Fruit fly (Drosophila melanogaster): ENCODE results near the gene mtSSB.

Gene mtSSB

DNA sequence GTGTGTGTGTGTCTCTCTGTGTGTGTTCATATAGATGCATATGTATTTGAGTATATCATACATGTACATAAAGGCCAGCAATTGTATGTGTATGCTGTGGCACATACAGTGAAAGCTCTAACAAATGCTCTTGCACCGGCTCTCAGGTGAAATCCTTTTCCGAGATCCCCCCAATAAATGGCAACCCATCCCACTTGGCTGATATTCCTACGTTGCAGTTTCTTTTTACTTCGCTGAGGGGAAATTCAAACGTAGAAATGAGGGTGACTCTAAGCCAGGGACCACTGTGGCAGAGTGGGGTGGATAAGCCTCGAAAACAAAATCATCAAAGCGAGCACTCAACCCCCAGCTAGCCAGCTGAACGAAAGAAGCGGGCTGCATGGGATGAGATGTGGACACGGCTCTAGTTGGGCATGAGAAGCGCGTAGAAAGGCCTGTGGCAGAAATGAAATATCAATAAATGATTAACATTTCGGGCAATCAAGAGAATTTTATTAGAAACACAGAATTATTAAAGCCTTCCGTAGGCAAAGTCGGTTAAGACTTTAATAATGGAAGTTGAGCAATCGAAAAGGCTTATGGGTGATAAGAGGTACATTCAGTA, 17.4 kb upstream of the mtSSB start (continued):
- TF ChIP-seq Fer1 (GFP tag; optimal IDR thresholded peaks at IDR 0.05) (peak; percentile 99), ssp (GFP tag; IDR thresholded peaks at IDR 0.05) (peak; percentile 96), CG6765 (GFP tag; optimal IDR thresholded peaks at IDR 0.05) (peak; percentile 93), vvl (GFP tag; IDR thresholded peaks at IDR 0.05) (peak; percentile 100), CG7987 (GFP tag; optimal IDR thresholded peaks at IDR 0.05) (peak; percentile 99), Gug (GFP tag; IDR thresholded peaks at IDR 0.05) (peak; percentile 100), ftz-f1 (GFP tag; optimal IDR thresholded peaks at IDR 0.05) (peak; percentile 97), pros (GFP tag; optimal IDR thresholded peaks at IDR 0.05) (peak; percentile 87), CG8765 (GFP tag; IDR thresholded peaks at IDR 0.05) (peak; percentile 98), vfl (GFP tag; optimal IDR thresholded peaks at IDR 0.05) (peak; percentile 99), CG13287 (GFP tag; IDR thresholded peaks at IDR 0.05; ENCODE audit: partially characterized antibody) (no peak), CG1647 (GFP tag; optimal IDR thresholded peaks at IDR 0.05) (peak; percentile 100), cad (GFP tag; optimal IDR thresholded peaks at IDR 0.05) (no peak), Adf1 (GFP tag; IDR thresholded peaks at IDR 0.05) (peak; percentile 93), CG2678 (tag; optimal IDR thresholded peaks at IDR 0.05) (peak; percentile 99), wdn (GFP tag; IDR thresholded peaks at IDR 0.05) (peak; percentile 99), CG12391 (tag; optimal IDR thresholded peaks at IDR 0.05) (peak; percentile 98), CG12659 (GFP tag; optimal IDR thresholded peaks at IDR 0.05) (peak; percentile 99), CG7357 (GFP tag; IDR thresholded peaks at IDR 0.05) (peak; percentile 98), CG15601 (tag; optimal IDR thresholded peaks at IDR 0.05) (peak; percentile 98), CG4820 (GFP tag; optimal IDR thresholded peaks at IDR 0.05) (peak; percentile 99), Usf (GFP tag; optimal IDR thresholded peaks at IDR 0.05) (peak; percentile 93), CG10462 (GFP tag; optimal IDR thresholded peaks at IDR 0.05) (peak; percentile 97), CG6813 (GFP tag; optimal IDR thresholded peaks at IDR 0.05) (peak; percentile 98), Eip74EF (GFP tag; optimal IDR thresholded peaks at IDR 0.05) (peak in 1 of 2 experiments; percentile 97), HLH4C (GFP tag; IDR thresholded peaks at IDR 0.05; ENCODE audit: partially characterized antibody) (no peak; the same call in 1 of the 3 replicates), CG7786 (GFP tag; optimal IDR thresholded peaks at IDR 0.05) (peak; percentile 99), az2 (GFP tag; optimal IDR thresholded peaks at IDR 0.05) (peak; percentile 99), Antp (GFP tag; optimal IDR thresholded peaks at IDR 0.05) (peak; percentile 100), ttk (GFP tag; IDR thresholded peaks at IDR 0.05) (peak; percentile 100), row (GFP tag; IDR thresholded peaks at IDR 0.05) (peak; percentile 100), exex (tag; optimal IDR thresholded peaks at IDR 0.05) (peak; percentile 94), CG17186 (GFP tag; optimal IDR thresholded peaks at IDR 0.05) (peak; percentile 97), Taf1 (GFP tag; IDR thresholded peaks at IDR 0.05) (peak; percentile 99), p53 (GFP tag; optimal IDR thresholded peaks at IDR 0.05) (peak; percentile 99), kay (GFP tag; optimal IDR thresholded peaks at IDR 0.05) (peak; percentile 99), slou (GFP tag; optimal IDR thresholded peaks at IDR 0.05) (peak; percentile 95), Doc3 (GFP tag; IDR thresholded peaks at IDR 0.05; ENCODE audit: partially characterized antibody) (no peak), grau (tag; optimal IDR thresholded peaks at IDR 0.05) (peak; percentile 100), CG14441 (GFP tag; IDR thresholded peaks at IDR 0.05) (peak; percentile 100), CG16813 (GFP tag; IDR thresholded peaks at IDR 0.05; ENCODE audit: partially characterized antibody) (no peak; the same call in 2 of the 3 replicates), CG11456 (GFP tag; IDR thresholded peaks at IDR 0.05) (peak; percentile 100), jumu (GFP tag; optimal IDR thresholded peaks at IDR 0.05) (peak; percentile 100), CG12155 (GFP tag; optimal IDR thresholded peaks at IDR 0.05) (peak; percentile 98), pfk (GFP tag; optimal IDR thresholded peaks at IDR 0.05) (peak; percentile 71), nau (GFP tag; optimal IDR thresholded peaks at IDR 0.05) (peak; percentile 100), Bgb (GFP tag; IDR thresholded peaks at IDR 0.05; ENCODE audit: partially characterized antibody) (peak; percentile 60), br (optimal IDR thresholded peaks at IDR 0.05) (no peak), zfh1 (GFP tag; IDR thresholded peaks at IDR 0.05) (peak; percentile 100), sna (GFP tag; IDR thresholded peaks at IDR 0.05; ENCODE audit: partially characterized antibody) (no peak)

All from whole organism, embryonic.